Worm (Caenorhabditis elegans) whole organism, young adult: ENCODE measurements around the gene ndab-2.
A peak's percentile ranks its signal among the peaks of the same experiment; 100 is the strongest.

Experiments
- B0261.1 ChIP-seq: sonication (generic microtip); optimal IDR thresholded peaks from 2 replicates; lab custom pipeline; 2016; ENCODE audit warnings: mild to moderate bottlenecking, missing genetic modification characterization, moderate library complexity, missing compliant biosample characterization
- B0336.3 ChIP-seq: fragments of 200-800 bp; sonication (Bioruptor generic); IDR thresholded peaks from 2 replicates; pipeline ENCODE4 v1.3.6; 2022; ENCODE audit warnings: missing genetic modification characterization, missing compliant biosample characterization
- C17E4.6 ChIP-seq: fragments of 200-800 bp; sonication (Bioruptor generic); IDR thresholded peaks from 2 replicates; pipeline ENCODE4 v1.3.6; 2022; ENCODE audit warnings: missing genetic modification reagents, missing genetic modification characterization, missing compliant biosample characterization
- D2030.7 ChIP-seq: fragments of 200-800 bp; sonication (Bioruptor generic); IDR thresholded peaks from 2 replicates; pipeline ENCODE4 v1.3.6; 2022; ENCODE audit warnings: missing genetic modification reagents, missing genetic modification characterization, missing compliant biosample characterization
- F23B12.7 ChIP-seq: sonication (generic microtip); optimal IDR thresholded peaks from 2 replicates; lab custom pipeline; 2017; ENCODE audit warnings: missing genetic modification characterization, mild to moderate bottlenecking, missing compliant biosample characterization, antibody characterized with exemption, moderate library complexity; ENCODE audit not compliant: insufficient read depth
- F37B4.10 ChIP-seq: fragments of 200-800 bp; sonication (Bioruptor generic); IDR thresholded peaks from 2 replicates; pipeline ENCODE4 v1.3.6; 2022; ENCODE audit warnings: missing genetic modification characterization, missing compliant biosample characterization
- F39B2.1 ChIP-seq: fragments of 200-800 bp; sonication (Bioruptor generic); IDR thresholded peaks from 2 replicates; pipeline ENCODE4 v1.3.6; 2022; ENCODE audit warnings: missing genetic modification reagents, missing genetic modification characterization, missing compliant biosample characterization
- F49E8.2 ChIP-seq: sonication (generic microtip); optimal IDR thresholded peaks from 3 replicates; lab custom pipeline; 2017; ENCODE audit warnings: missing genetic modification characterization, mild to moderate bottlenecking, missing compliant biosample characterization, antibody characterized with exemption, moderate library complexity; ENCODE audit not compliant: insufficient read depth
- K11D2.4 ChIP-seq: fragments of 200-800 bp; sonication (Bioruptor generic); IDR thresholded peaks from 2 replicates; pipeline ENCODE4 v1.3.6; 2022; ENCODE audit warnings: missing genetic modification reagents, missing genetic modification characterization, missing compliant biosample characterization
- K12H6.12 ChIP-seq: fragments of 200-800 bp; sonication (Bioruptor generic); optimal IDR thresholded peaks from 2 replicates; lab custom pipeline; 2018; ENCODE audit warnings: mild to moderate bottlenecking, missing genetic modification characterization, missing compliant biosample characterization
- T07F8.4 ChIP-seq: sonication (generic microtip); optimal IDR thresholded peaks from 2 replicates; lab custom pipeline; 2016; ENCODE audit warnings: mild to moderate bottlenecking, missing genetic modification characterization, moderate library complexity, missing compliant biosample characterization
- ZK185.1 ChIP-seq: sonication (generic microtip); optimal IDR thresholded peaks from 2 replicates; lab custom pipeline; 2016; ENCODE audit warnings: mild to moderate bottlenecking, missing genetic modification characterization, missing compliant biosample characterization; ENCODE audit not compliant: poor library complexity, severe bottlenecking
- aptf-2 ChIP-seq: fragments of 200-800 bp; sonication (Bioruptor generic); conservative IDR thresholded peaks from 2 replicates; pipeline ENCODE4 v1.3.6; 2022; ENCODE audit warnings: missing genetic modification reagents, missing genetic modification characterization, missing compliant biosample characterization
- atf-7 ChIP-seq: sonication (generic microtip); optimal IDR thresholded peaks from 2 replicates; lab custom pipeline; 2017; ENCODE audit warnings: mild to moderate bottlenecking, missing genetic modification characterization, missing compliant biosample characterization
- bed-2 ChIP-seq: fragments of 200-800 bp; sonication (Bioruptor generic); IDR thresholded peaks from 2 replicates; pipeline ENCODE4 v1.3.6; 2022; ENCODE audit warnings: missing genetic modification reagents, missing genetic modification characterization, missing compliant biosample characterization
- cebp-1 ChIP-seq, 2 experiments: fragments of 200-800 bp in 1 of 2; sonication (Bioruptor generic) in 1 of 2; sonication (generic microtip) in 1 of 2; IDR thresholded peaks in 1 of 2; optimal IDR thresholded peaks in 1 of 2; 2 replicates each; pipeline versions ENCODE4 v1.3.6 to Lab custom; 2017 to 2022; ENCODE audit warnings: missing compliant biosample characterization in 2 of 2, missing genetic modification characterization in 2 of 2, mild to moderate bottlenecking in 1 of 2, missing genetic modification reagents in 1 of 2, moderate library complexity in 1 of 2
- cebp-2 ChIP-seq: fragments of 200-800 bp; sonication (Bioruptor generic); IDR thresholded peaks from 2 replicates; pipeline ENCODE4 v1.3.6; 2022; ENCODE audit warnings: missing genetic modification characterization, missing compliant biosample characterization
- ceh-100 ChIP-seq: fragments of 200-800 bp; sonication (Bioruptor generic); IDR thresholded peaks from 2 replicates; pipeline ENCODE4 v1.3.6; 2022; ENCODE audit warnings: missing genetic modification reagents, missing genetic modification characterization, missing compliant biosample characterization
- ceh-40 ChIP-seq: fragments of 200-800 bp; sonication (Bioruptor generic); IDR thresholded peaks from 2 replicates; pipeline ENCODE4 v1.3.6; 2022; ENCODE audit warnings: missing genetic modification characterization, missing compliant biosample characterization
- ceh-58 ChIP-seq: fragments of 200-800 bp; sonication (Bioruptor generic); IDR thresholded peaks from 2 replicates; pipeline ENCODE4 v1.3.6; 2022; ENCODE audit warnings: missing genetic modification characterization, missing compliant biosample characterization
- ceh-79 ChIP-seq: sonication (generic microtip); optimal IDR thresholded peaks from 2 replicates; lab custom pipeline; 2017; ENCODE audit warnings: mild to moderate bottlenecking, missing genetic modification characterization, missing compliant biosample characterization
- chd-7 ChIP-seq: sonication (generic microtip); optimal IDR thresholded peaks from 2 replicates; lab custom pipeline; 2016; ENCODE audit warnings: mild to moderate bottlenecking, missing genetic modification characterization, moderate library complexity, missing compliant biosample characterization
- egrh-3 ChIP-seq: fragments of 200-800 bp; sonication (Bioruptor generic); IDR thresholded peaks from 2 replicates; pipeline ENCODE4 v1.3.6; 2022; ENCODE audit warnings: missing genetic modification reagents, missing genetic modification characterization, missing compliant biosample characterization
- ets-4 ChIP-seq: fragments of 200-800 bp; sonication (Bioruptor generic); optimal IDR thresholded peaks from 2 replicates; lab custom pipeline; 2018; ENCODE audit warnings: mild to moderate bottlenecking, missing genetic modification characterization, missing compliant biosample characterization
- fkh-3 ChIP-seq: sonication (generic microtip); optimal IDR thresholded peaks from 2 replicates; lab custom pipeline; 2016; ENCODE audit warnings: mild to moderate bottlenecking, missing genetic modification characterization, missing compliant biosample characterization
- hmg-1.2 ChIP-seq: fragments of 200-800 bp; sonication (Bioruptor generic); IDR thresholded peaks from 2 replicates; pipeline ENCODE4 v1.3.6; 2022; ENCODE audit warnings: missing genetic modification reagents, missing genetic modification characterization, missing compliant biosample characterization
- hsf-1 ChIP-seq: fragments of 200-800 bp; sonication (Bioruptor generic); IDR thresholded peaks from 2 replicates; pipeline ENCODE4 v1.3.6; 2022; ENCODE audit warnings: missing genetic modification reagents, missing genetic modification characterization, missing compliant biosample characterization
- let-607 ChIP-seq, 2 experiments: fragments of 200-800 bp in 1 of 2; sonication (Bioruptor generic) in 1 of 2; sonication (generic microtip) in 1 of 2; optimal IDR thresholded peaks; 2 replicates each; lab custom pipeline; 2016 to 2018; ENCODE audit warnings: mild to moderate bottlenecking in 2 of 2, missing compliant biosample characterization in 2 of 2, missing genetic modification characterization in 2 of 2, moderate library complexity in 2 of 2, missing genotype in 1 of 2
- lin-26 ChIP-seq: fragments of 200-800 bp; sonication (Bioruptor generic); IDR thresholded peaks from 2 replicates; pipeline ENCODE4 v1.3.6; 2022; ENCODE audit warnings: missing genetic modification reagents, missing genetic modification characterization, missing compliant biosample characterization
- madf-6 ChIP-seq: fragments of 200-800 bp; sonication (Bioruptor generic); IDR thresholded peaks from 2 replicates; pipeline ENCODE4 v1.3.6; 2022; ENCODE audit warnings: missing genetic modification reagents, missing genetic modification characterization, missing compliant biosample characterization
- nfyb-1 ChIP-seq: fragments of 200-800 bp; sonication (Bioruptor generic); IDR thresholded peaks from 2 replicates; pipeline ENCODE4 v1.3.6; 2022; ENCODE audit warnings: missing genetic modification reagents, missing genetic modification characterization, missing compliant biosample characterization
- nhr-80 ChIP-seq: sonication (generic microtip); optimal IDR thresholded peaks from 2 replicates; lab custom pipeline; 2016; ENCODE audit warnings: missing genetic modification characterization, missing compliant biosample characterization
- pbrm-1 ChIP-seq: fragments of 200-800 bp; sonication (Bioruptor generic); IDR thresholded peaks from 2 replicates; pipeline ENCODE4 v1.3.6; 2022; ENCODE audit warnings: missing genetic modification reagents, missing genetic modification characterization, missing compliant biosample characterization
- pha-4 ChIP-seq: fragments of 150-350 bp; sonication (generic microtip); optimal IDR thresholded peaks from 2 replicates; lab custom pipeline; 2014; ENCODE audit warnings: missing biosample characterization, missing genetic modification reagents, missing genetic modification characterization
- repo-1 ChIP-seq: sonication (generic microtip); optimal IDR thresholded peaks from 2 replicates; lab custom pipeline; 2017; ENCODE audit warnings: mild to moderate bottlenecking, missing genetic modification characterization, missing compliant biosample characterization
- somi-1 ChIP-seq: fragments of 200-800 bp; sonication (Bioruptor generic); optimal IDR thresholded peaks from 2 replicates; lab custom pipeline; 2018; ENCODE audit warnings: mild to moderate bottlenecking, missing genetic modification characterization, missing compliant biosample characterization
- sptf-2 ChIP-seq: fragments of 200-800 bp; sonication (Bioruptor generic); optimal IDR thresholded peaks from 2 replicates; lab custom pipeline; 2018; ENCODE audit warnings: mild to moderate bottlenecking, missing genetic modification characterization, missing compliant biosample characterization
- tbp1 ChIP-seq: fragments of 200-800 bp; sonication (Bioruptor generic); optimal IDR thresholded peaks from 2 replicates; lab custom pipeline; 2018; ENCODE audit warnings: mild to moderate bottlenecking, missing genetic modification characterization, missing compliant biosample characterization
- tlf-1 ChIP-seq: fragments of 200-800 bp; sonication (Bioruptor generic); optimal IDR thresholded peaks from 2 replicates; lab custom pipeline; 2018; ENCODE audit warnings: mild to moderate bottlenecking, missing genetic modification characterization, missing compliant biosample characterization
- unc-130 ChIP-seq: sonication (generic microtip); optimal IDR thresholded peaks from 2 replicates; lab custom pipeline; 2016; ENCODE audit warnings: missing genetic modification reagents, missing genetic modification characterization, missing compliant biosample characterization
- unc-62 ChIP-seq: fragments of 150-350 bp; optimal IDR thresholded peaks from 2 replicates; lab custom pipeline; 2014; ENCODE audit warnings: missing biosample characterization, missing genetic modification reagents, missing genetic modification characterization
- zfh-2 ChIP-seq: fragments of 200-800 bp; sonication (Bioruptor generic); conservative IDR thresholded peaks from 2 replicates; pipeline ENCODE4 v1.3.6; 2022; ENCODE audit warnings: missing genetic modification reagents, missing genetic modification characterization, missing compliant biosample characterization
- zim-3 ChIP-seq: sonication (generic microtip); optimal IDR thresholded peaks from 2 replicates; lab custom pipeline; 2017; ENCODE audit warnings: mild to moderate bottlenecking, missing genetic modification characterization, moderate library complexity, missing compliant biosample characterization
- ztf-18 ChIP-seq: sonication (generic microtip); optimal IDR thresholded peaks from 2 replicates; lab custom pipeline; 2016; ENCODE audit warnings: missing genotype, mild to moderate bottlenecking, missing genetic modification characterization, missing compliant biosample characterization
- ztf-22 ChIP-seq: fragments of 200-800 bp; sonication (Bioruptor generic); optimal IDR thresholded peaks from 2 replicates; lab custom pipeline; 2018; ENCODE audit warnings: mild to moderate bottlenecking, missing genetic modification characterization, moderate library complexity, missing compliant biosample characterization
- ztf-28 ChIP-seq: fragments of 200-800 bp; sonication (Bioruptor generic); IDR thresholded peaks from 2 replicates; pipeline ENCODE4 v1.3.6; 2022; ENCODE audit warnings: missing genetic modification reagents, missing genetic modification characterization, missing compliant biosample characterization

Gene ndab-2

ce11 chrIII:7165816-7166229 lies 14.7 kb upstream of the ndab-2 start (continued):
- TF ChIP-seq somi-1 (GFP tag; lab: Kevin White, UChicago) = no peak
- no peak for TF ChIP-seq zim-3 (tag; lab: Kevin White, UChicago)
- peak; percentile 73 for TF ChIP-seq pha-4
- no peak for TF ChIP-seq tbp1
- TF ChIP-seq atf-7 (tag; lab: Kevin White, UChicago) = peak; percentile 42
- TF ChIP-seq C17E4.6 (GFP tag; lab: Robert Waterston, UW) = no peak
- TF ChIP-seq pbrm-1 (GFP tag; lab: Robert Waterston, UW) = no peak
- peak; percentile 28 for TF ChIP-seq ztf-22 (GFP tag; lab: Kevin White, UChicago)
- TF ChIP-seq B0261.1 (tag; lab: Kevin White, UChicago) = no peak
- no peak for TF ChIP-seq cebp-2 (GFP tag; lab: Robert Waterston, UW)
- no peak for TF ChIP-seq F37B4.10 (GFP tag; lab: Robert Waterston, UW)
- TF ChIP-seq B0336.3 (GFP tag; lab: Robert Waterston, UW) = 0 out of 2 replicates have a peak, but pooled peaks have one; percentile 20
- TF ChIP-seq tlf-1 (GFP tag; lab: Kevin White, UChicago) = no peak
- TF ChIP-seq ztf-28 (GFP tag; lab: Robert Waterston, UW) = no peak
- TF ChIP-seq T07F8.4 (tag; lab: Kevin White, UChicago) = no peak
- TF ChIP-seq ZK185.1 (tag; lab: Kevin White, UChicago) = no peak
- TF ChIP-seq bed-2 (GFP tag; lab: Robert Waterston, UW) = no peak
- TF ChIP-seq hsf-1 (GFP tag; lab: Robert Waterston, UW) = no peak
- TF ChIP-seq F39B2.1 (GFP tag; lab: Robert Waterston, UW) = no peak
- no peak for TF ChIP-seq fkh-3 (tag; lab: Kevin White, UChicago)
- TF ChIP-seq ceh-100 (GFP tag; lab: Robert Waterston, UW) = no peak
- TF ChIP-seq madf-6 (GFP tag; lab: Robert Waterston, UW) = no peak
- TF ChIP-seq K11D2.4 (GFP tag; lab: Robert Waterston, UW) = no peak
- no peak for TF ChIP-seq sptf-2 (GFP tag; lab: Kevin White, UChicago)
- TF ChIP-seq repo-1 (tag; lab: Kevin White, UChicago) = no peak
- no peak for TF ChIP-seq F49E8.2 (tag; lab: Kevin White, UChicago)
- no peak for TF ChIP-seq ceh-40 (GFP tag; lab: Robert Waterston, UW)
- TF ChIP-seq ceh-79 = no peak
- TF ChIP-seq D2030.7 (GFP tag; lab: Robert Waterston, UW) = no peak
- TF ChIP-seq ceh-58 = no peak

ce11 chrIII:7166664-7167567 lies 13.6 kb upstream of the ndab-2 start:
- TF ChIP-seq lin-26 (GFP tag; lab: Robert Waterston, UW) = no peak
- TF ChIP-seq unc-62 (GFP tag; lab: Kevin White, UChicago) = peak; percentile 2
- peak; percentile 47 for TF ChIP-seq chd-7
- no peak for TF ChIP-seq ets-4 (GFP tag; lab: Kevin White, UChicago)
- TF ChIP-seq hmg-1.2 (GFP tag; lab: Robert Waterston, UW) = peak; percentile 39; the same call in 1 of the 2 replicates
- TF ChIP-seq nfyb-1 (GFP tag; lab: Robert Waterston, UW) = 0 out of 2 replicates have a peak, but pooled peaks have one; percentile 11
- no peak for TF ChIP-seq cebp-1 (GFP tag; IDR thresholded peaks at IDR 0.05; lab: Robert Waterston, UW)
- peak; percentile 49 for TF ChIP-seq cebp-1 (tag; optimal IDR thresholded peaks at IDR 0.05; lab: Kevin White, UChicago)
- TF ChIP-seq nhr-80 (tag; lab: Kevin White, UChicago) = peak; percentile 83
- TF ChIP-seq egrh-3 (GFP tag; lab: Robert Waterston, UW) = no peak
- no peak for TF ChIP-seq aptf-2 (GFP tag; lab: Robert Waterston, UW)
- TF ChIP-seq cebp-2 (GFP tag; lab: Robert Waterston, UW) = no peak
- TF ChIP-seq unc-130 (GFP tag; lab: Kevin White, UChicago) = no peak
- peak; percentile 78 for TF ChIP-seq zfh-2 (GFP tag; lab: Robert Waterston, UW)
- no peak for TF ChIP-seq ztf-18 (tag; lab: Kevin White, UChicago)
- peak; percentile 43 for TF ChIP-seq K12H6.12 (tag; lab: Kevin White, UChicago)
- no peak for TF ChIP-seq F23B12.7 (tag; lab: Kevin White, UChicago)
- peak; percentile 96 to 97 for TF ChIP-seq let-607 (tag; optimal IDR thresholded peaks at IDR 0.05; lab: Kevin White, UChicago)
